Worm (Caenorhabditis elegans) whole organism, L4/young adult: Measurements from ENCODE around the gene Y53G8AR.5.
"Not testable (repeated sequence)": the region's sequence is repeated elsewhere in the genome, so short reads cannot be mapped to it uniquely, and the experiment has no call there.

Source experiments
- W03F9.2 ChIP-seq: fragments of 150-350 bp; optimal IDR thresholded peaks from 2 replicates; lab custom pipeline; 2014; ENCODE audit warnings: missing biosample characterization, missing genetic modification characterization
- dao-5 ChIP-seq: sonication (generic microtip); optimal IDR thresholded peaks from 2 replicates; lab custom pipeline; 2016; ENCODE audit warnings: missing genotype, missing genetic modification characterization, moderate library complexity, missing compliant biosample characterization
- him-1 ChIP-seq: sonication (generic microtip); optimal IDR thresholded peaks from 2 replicates; lab custom pipeline; 2016; ENCODE audit warnings: missing genotype, missing genetic modification reagents, missing genetic modification characterization, missing compliant biosample characterization

The Y53G8AR.5 gene

DNA sequence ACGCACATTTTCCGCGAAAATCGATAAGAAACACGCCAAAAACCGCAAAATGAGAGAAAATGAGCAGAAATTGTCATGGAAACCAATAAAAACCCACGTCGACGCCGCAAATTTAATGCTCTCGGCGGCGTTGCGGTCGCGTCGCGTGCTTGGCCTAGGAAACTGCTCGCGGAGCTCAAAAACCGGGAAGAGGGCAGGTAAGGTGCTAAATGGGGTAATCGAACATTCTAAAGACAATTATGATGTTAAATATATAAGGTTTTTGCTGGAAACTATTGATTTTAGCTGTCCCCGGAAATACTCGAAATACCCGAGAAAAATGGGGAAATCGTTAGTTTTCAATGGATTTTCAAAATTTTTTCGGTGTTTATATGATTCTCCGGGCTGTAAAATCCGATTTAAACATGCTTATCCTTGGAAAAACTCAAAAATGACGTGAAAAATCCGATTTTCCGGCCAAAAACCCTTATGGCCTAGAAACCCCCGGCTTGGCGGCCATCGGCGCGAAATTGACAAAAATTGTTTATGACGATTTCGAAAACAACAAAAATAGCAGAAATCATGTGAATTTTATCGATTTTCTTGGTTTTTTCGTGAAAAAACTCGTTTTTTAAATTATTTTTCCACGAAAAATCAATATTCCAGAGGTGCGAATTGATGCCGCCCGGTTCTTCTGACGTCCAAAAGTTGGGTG lies 25.2 kb downstream of the Y53G8AR.5 start, which contains the start of gene phf-15:
TSS of gene phf-15 (plus strand) at position 537 of the 694 bp plus-strand sequence.
- TF ChIP-seq him-1 (tag; lab: Kevin White, UChicago) (no peak), dao-5 (tag; lab: Kevin White, UChicago) (no peak), W03F9.2 (tag; lab: Kevin White, UChicago) (no peak)

ce11 chrIII:3323906-3324305 lies 26.7 kb downstream of the Y53G8AR.5 start:
- peak; percentile 24 for TF ChIP-seq W03F9.2 (tag; lab: Kevin White, UChicago)
- no peak for TF ChIP-seq dao-5 (tag; lab: Kevin White, UChicago)

DNA sequence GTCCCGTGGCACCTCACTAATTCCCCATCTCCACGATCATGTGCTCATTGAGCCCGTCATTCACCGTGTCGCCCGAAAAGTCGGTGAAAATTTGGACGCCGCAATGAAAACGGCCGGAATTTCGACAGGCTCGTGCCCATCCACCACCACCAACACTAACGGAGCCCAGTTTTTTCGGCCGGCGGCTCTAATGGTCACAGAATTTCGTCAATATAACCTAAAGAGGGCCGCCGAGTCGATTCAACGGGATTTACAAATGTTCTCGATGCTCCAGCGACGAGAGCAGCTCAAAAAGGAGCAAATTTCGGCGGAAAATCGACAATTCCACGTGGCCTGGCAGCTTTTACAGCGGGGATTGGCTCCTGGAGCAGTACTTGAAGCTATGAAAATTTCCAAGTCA lies 32.2 kb downstream of the Y53G8AR.5 start:
- TF ChIP-seq him-1 (tag; lab: Kevin White, UChicago) (no peak), dao-5 (tag; lab: Kevin White, UChicago) (no peak), W03F9.2 (tag; lab: Kevin White, UChicago) (no peak)

DNA sequence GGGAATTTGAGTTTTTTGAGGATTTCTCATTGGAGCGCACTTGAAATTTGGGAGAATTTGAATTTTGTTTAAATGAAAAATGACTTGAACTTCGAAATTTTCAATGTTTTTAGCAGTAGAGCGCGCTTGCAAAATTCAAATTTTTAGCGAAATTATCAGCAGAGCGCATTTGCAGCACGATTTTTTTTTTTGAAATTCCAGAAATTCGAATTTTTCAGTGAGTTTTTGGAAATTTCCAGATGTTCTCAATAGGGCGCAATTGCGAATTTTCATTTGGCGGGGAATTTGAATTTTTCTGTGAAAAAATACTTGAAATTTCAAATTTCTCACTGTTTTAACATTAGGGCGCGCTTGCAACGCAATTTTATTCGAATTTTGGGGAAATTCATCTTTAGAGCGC lies 34.5 kb downstream of the Y53G8AR.5 start:
- TF ChIP-seq W03F9.2 (tag; lab: Kevin White, UChicago), result no peak
- no peak for TF ChIP-seq dao-5 (tag; lab: Kevin White, UChicago)
- TF ChIP-seq him-1 (tag; lab: Kevin White, UChicago), result no peak

- TF ChIP-seq dao-5, W03F9.2, him-1 (tag; lab: Kevin White, UChicago): not testable (repeated sequence)
These were observed 35.5 kb downstream of the Y53G8AR.5 start, which contains the start of gene Y53G8AR.1 for ce11 chrIII:3332736-3333135. TSS of gene Y53G8AR.1 (plus strand) at chrIII:3333036.

DNA sequence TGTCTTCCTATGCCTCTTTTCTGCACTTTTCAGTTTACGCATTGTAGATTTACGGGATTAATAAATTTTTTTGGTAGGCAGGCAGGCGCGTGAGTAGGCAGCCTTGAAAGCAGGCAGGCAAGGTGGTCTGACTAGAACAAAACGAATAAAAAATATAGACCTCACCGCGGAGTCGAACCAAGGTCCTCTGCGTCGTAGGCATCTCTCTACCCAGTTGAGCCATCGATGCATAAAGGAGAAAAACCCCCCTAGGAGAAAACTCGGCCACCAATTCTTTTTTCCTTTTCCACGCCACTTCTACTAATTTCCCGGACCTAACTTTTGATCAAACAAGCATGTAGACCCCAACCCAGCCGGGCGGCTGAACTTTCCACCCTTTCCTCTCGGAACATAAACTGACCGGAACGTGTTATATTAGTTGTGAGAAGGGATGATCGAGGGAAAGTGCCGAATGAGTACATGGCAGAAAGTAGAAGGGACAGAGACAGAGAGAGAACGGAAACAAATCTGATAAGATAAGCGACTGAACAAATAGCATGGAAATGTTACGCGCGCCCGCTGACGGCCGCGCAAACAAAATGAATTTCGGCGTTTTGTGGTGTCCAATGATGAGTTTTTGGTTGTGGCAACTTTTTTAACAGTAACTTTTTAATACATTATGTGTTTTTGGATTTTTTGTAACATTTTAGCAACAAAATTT lies 42.2 kb downstream of the Y53G8AR.5 start:
- TF ChIP-seq him-1 (tag; lab: Kevin White, UChicago), result no peak
- TF ChIP-seq W03F9.2 (tag; lab: Kevin White, UChicago), result no peak
- no peak for TF ChIP-seq dao-5 (tag; lab: Kevin White, UChicago)

DNA sequence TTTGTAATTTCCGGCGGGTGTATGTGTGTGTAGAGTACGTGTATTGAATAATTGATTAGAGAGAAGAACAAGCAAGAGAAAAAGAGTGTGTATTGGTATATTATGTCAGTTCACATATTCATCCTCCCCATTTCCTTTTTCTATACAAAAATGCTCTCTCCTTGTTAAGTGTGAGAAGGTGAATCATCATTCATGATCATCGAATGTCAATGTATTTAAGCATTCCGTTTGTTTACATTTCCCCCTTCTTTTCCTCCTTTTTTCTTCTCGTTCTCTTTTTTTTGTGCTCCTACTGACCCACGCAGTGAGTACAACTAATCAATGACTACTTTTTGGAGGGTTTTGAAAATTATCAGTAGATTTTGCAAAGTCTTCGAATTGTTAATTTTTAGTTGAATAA lies 46.2 kb downstream of the Y53G8AR.5 start:
- TF ChIP-seq dao-5 (tag; lab: Kevin White, UChicago), result no peak
- no peak for TF ChIP-seq W03F9.2 (tag; lab: Kevin White, UChicago)
- TF ChIP-seq him-1 (tag; lab: Kevin White, UChicago), result no peak

DNA sequence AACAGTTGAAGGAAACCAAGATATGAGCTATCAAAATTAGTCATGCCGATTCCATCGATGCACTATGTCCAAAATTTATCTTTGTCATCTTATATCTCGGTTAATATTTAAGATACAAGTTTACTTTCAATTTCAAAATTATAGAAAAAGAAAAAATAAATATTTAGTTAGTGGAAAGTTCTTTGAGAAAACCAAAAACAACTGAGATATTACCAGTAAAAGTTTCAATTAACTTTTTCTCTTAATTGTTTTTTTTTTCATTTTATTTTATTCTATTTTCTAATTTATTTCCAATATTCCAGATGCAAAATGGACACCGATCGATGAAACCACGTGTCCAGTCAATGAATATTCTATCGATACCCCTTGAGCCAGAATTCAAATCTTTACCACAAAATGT lies 47.3 kb downstream of the Y53G8AR.5 start, which contains the start of gene gei-1:
TSS of gene gei-1 (plus strand) at position 301 of the 400 bp plus-strand sequence.
- no peak for TF ChIP-seq dao-5 (tag; lab: Kevin White, UChicago)
- no peak for TF ChIP-seq him-1 (tag; lab: Kevin White, UChicago)
- TF ChIP-seq W03F9.2 (tag; lab: Kevin White, UChicago), result no peak

ce11 chrIII:3345835-3346234 lies 48.6 kb downstream of the Y53G8AR.5 start:
- TF ChIP-seq W03F9.2 (tag; lab: Kevin White, UChicago) (no peak), him-1 (tag; lab: Kevin White, UChicago) (no peak), dao-5 (tag; lab: Kevin White, UChicago) (no peak)

- TF ChIP-seq him-1 (tag; lab: Kevin White, UChicago) (no peak), dao-5 (tag; lab: Kevin White, UChicago) (no peak), W03F9.2 (tag; lab: Kevin White, UChicago) (no peak)
These were observed 49.4 kb downstream of the Y53G8AR.5 start for ce11 chrIII:3346665-3347064.

ce11 chrIII:3349061-3349460 lies 51.8 kb downstream of the Y53G8AR.5 start:
- no peak for TF ChIP-seq W03F9.2 (tag; lab: Kevin White, UChicago)
- no peak for TF ChIP-seq him-1 (tag; lab: Kevin White, UChicago)
- no peak for TF ChIP-seq dao-5 (tag; lab: Kevin White, UChicago)

DNA sequence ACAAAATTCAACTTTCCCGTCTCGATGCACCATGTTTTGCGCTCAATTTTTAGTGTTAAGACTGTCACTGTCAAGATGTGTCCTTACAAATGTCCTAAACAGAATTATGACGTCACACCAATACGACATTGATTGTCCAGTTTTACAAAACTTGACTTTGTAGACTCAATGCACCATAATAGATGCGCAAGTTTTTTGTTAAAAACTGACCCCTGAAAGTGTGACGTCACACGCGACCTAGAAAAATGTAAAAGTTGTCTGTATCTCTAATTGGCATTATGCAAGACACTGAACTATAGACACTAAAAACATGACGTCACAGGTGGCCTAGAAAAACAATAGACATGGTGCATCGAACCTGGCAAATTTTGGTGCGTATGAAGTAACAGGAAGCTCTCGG lies 53.8 kb downstream of the Y53G8AR.5 start:
- TF ChIP-seq him-1 (tag; lab: Kevin White, UChicago) (no peak), dao-5 (tag; lab: Kevin White, UChicago) (no peak), W03F9.2 (tag; lab: Kevin White, UChicago) (no peak)

- TF ChIP-seq dao-5 (tag; lab: Kevin White, UChicago) (no peak), him-1 (tag; lab: Kevin White, UChicago) (no peak), W03F9.2 (tag; lab: Kevin White, UChicago) (no peak)
These were observed 54.4 kb downstream of the Y53G8AR.5 start for ce11 chrIII:3351672-3352071.
